Worm (Caenorhabditis elegans): ENCODE results near the gene dod-19.
A peak's percentile ranks its signal among the peaks of the same experiment; 100 is the strongest.

Gene dod-19

DNA sequence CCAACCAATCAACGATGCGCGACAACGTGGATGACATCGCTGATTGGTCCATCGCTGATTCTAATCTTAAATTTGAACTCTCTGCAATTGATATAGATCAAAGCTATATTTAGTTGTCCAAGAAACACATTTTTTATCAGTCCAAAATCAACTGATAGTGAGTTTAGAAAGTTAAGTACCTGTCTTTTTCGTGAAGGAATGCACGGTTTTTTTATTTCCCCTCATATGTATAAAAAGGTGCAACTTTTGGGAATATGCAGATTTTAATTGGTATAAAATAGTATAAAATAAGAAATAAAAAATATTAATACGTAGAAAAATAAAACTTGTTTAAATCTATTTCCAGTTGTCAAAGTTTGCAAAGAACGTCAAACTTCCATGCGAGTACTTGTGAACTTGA, 3.9 kb upstream of the dod-19 start, which contains the start of gene Y39D8A.1:
Gene Y39D8A.1 (plus strand): TSS at position 301 of the 400 bp plus-strand sequence.
- TF ChIP-seq hlh-6 (tag; optimal IDR thresholded peaks at IDR 0.05), result no peak
- no peak for TF ChIP-seq fkh-10 (GFP tag; optimal IDR thresholded peaks at IDR 0.05)
- no peak for TF ChIP-seq ceh-48 (tag; optimal IDR thresholded peaks at IDR 0.05)
- no peak for TF ChIP-seq mec-3 (tag; optimal IDR thresholded peaks at IDR 0.05; ENCODE audit: borderline replicate concordance)
- no peak for TF ChIP-seq pqm-1 (tag; optimal IDR thresholded peaks at IDR 0.05)
- no peak for TF ChIP-seq gmeb-2 (tag; optimal IDR thresholded peaks at IDR 0.05)
- TF ChIP-seq hlh-8 (tag; optimal IDR thresholded peaks at IDR 0.05), result no peak
- TF ChIP-seq elt-4 (tag; optimal IDR thresholded peaks at IDR 0.05), result no peak

DNA sequence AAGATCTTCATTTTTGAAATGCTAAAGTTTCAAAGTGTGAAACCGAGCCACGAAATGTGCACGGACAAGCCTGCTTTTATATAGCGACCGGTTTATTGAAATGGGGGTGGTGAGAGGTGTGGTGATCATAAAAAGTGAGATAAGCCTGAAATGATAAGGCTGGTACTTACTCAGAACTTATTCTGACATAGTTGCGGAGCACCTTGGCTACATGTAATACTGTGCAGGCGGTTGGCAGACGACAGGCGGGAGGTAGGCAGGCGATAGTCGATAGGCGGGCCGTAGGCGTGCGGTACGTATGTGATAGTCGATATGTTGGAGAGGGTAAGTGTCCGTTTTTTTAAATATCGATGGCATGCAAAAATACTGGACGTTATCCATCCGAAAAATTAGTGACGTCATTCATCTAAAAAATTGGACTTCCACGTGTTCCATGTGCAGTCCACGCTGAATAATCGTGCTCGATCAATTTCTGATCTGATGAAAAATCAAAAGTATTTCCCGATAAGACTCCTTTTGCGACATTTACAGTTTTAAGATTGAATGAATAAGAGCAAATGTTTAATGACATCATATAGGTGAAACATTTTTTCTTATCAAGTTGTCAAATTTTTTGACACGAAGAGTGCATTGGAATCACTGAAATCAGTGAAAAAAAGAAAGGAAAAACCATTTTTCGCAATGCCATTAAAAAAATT, 3.2 kb upstream of the dod-19 start, which contains the start of gene irg-8:
Gene irg-8 (minus strand): TSS at position 51 of the 698 bp plus-strand sequence.
- TF ChIP-seq ztf-16 (tag; optimal IDR thresholded peaks at IDR 0.05) (no peak), nfya-1 (tag; optimal IDR thresholded peaks at IDR 0.05) (no peak), ceh-45 (GFP tag; IDR thresholded peaks at IDR 0.05) (no peak), unc-86 (tag; optimal IDR thresholded peaks at IDR 0.05) (no peak), pha-2 (tag; optimal IDR thresholded peaks at IDR 0.05) (no peak), dmd-4 (tag; optimal IDR thresholded peaks at IDR 0.05; ENCODE audit: borderline replicate concordance) (no peak), elt-4 (tag; optimal IDR thresholded peaks at IDR 0.05) (no peak), mec-3 (tag; optimal IDR thresholded peaks at IDR 0.05; ENCODE audit: borderline replicate concordance) (no peak), sdc-2 (tag; optimal IDR thresholded peaks at IDR 0.05) (no peak), zip-5 (tag; optimal IDR thresholded peaks at IDR 0.05) (no peak), sox-4 (tag; optimal IDR thresholded peaks at IDR 0.05) (no peak), Y22D7AL.16 (tag; optimal IDR thresholded peaks at IDR 0.05) (no peak), npax-4 (tag; optimal IDR thresholded peaks at IDR 0.05) (no peak), ceh-6 (GFP tag; optimal IDR thresholded peaks at IDR 0.05) (no peak), ceh-9 (tag; optimal IDR thresholded peaks at IDR 0.05) (no peak)

DNA sequence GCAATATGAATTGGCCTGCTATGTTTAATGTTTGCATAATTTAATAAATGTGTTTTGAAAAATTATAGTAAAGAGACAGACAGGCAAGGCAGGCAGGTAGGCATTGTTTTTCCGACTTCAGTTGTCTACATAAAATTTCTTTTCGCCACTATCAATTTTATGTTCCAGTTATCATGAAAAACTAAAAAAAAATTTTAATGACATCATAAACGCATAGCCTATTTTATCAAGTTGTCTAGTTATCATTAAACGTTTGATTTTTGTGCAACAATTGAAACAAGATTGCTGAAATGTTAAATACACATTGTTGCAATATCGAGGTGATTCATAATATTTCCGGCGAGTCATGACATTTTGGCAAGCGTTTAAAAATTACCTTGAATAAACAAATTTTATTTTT, 513 bp upstream of the dod-19 start:
- TF ChIP-seq elt-2 (tag; optimal IDR thresholded peaks at IDR 0.05) (peak; percentile 18), lin-11 (tag; optimal IDR thresholded peaks at IDR 0.05) (no peak), K09A11.1 (tag; optimal IDR thresholded peaks at IDR 0.05; ENCODE audit: insufficient read depth) (no peak), ceh-18 (tag; optimal IDR thresholded peaks at IDR 0.05) (no peak), unc-42 (tag; optimal IDR thresholded peaks at IDR 0.05) (no peak), ceh-31 (tag; optimal IDR thresholded peaks at IDR 0.05) (no peak), lim-6 (tag; optimal IDR thresholded peaks at IDR 0.05) (no peak)

DNA sequence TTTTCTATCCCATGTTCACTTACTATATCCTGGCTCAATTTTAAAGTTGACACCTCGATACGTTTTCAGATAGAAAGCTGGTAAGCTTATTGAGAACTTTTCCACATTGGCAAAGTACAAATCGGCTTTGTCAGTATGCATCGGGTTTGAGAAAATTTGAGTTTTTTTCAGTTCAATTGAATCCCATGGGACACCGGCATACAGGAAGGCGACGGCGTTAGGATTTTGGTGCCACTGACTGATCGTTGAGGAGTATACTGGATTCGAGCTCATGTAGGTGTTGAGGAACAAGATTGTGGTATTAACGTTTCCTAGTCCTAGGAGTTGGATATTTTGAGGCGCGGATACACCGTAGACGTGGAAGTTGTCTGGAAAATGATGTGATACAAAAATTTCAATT, 1.7 kb downstream of the dod-19 start:
- TF ChIP-seq elt-4 (tag; optimal IDR thresholded peaks at IDR 0.05), result no peak
- no peak for TF ChIP-seq ceh-14 (tag; optimal IDR thresholded peaks at IDR 0.05)
- no peak for TF ChIP-seq ceh-18 (tag; optimal IDR thresholded peaks at IDR 0.05)
- TF ChIP-seq ceh-6 (GFP tag; optimal IDR thresholded peaks at IDR 0.05), result no peak
- no peak for TF ChIP-seq K02D7.2 (tag; optimal IDR thresholded peaks at IDR 0.05)
- no peak for TF ChIP-seq sox-2 (GFP tag; IDR thresholded peaks at IDR 0.05)
- no peak for TF ChIP-seq hlh-6 (tag; optimal IDR thresholded peaks at IDR 0.05)
- no peak for TF ChIP-seq ceh-22 (tag; optimal IDR thresholded peaks at IDR 0.05)
- no peak for TF ChIP-seq hlh-15 (tag; optimal IDR thresholded peaks at IDR 0.05)
- TF ChIP-seq hlh-8 (tag; optimal IDR thresholded peaks at IDR 0.05), result no peak
- TF ChIP-seq odd-2 (tag; optimal IDR thresholded peaks at IDR 0.05), result no peak
- TF ChIP-seq che-1 (tag; optimal IDR thresholded peaks at IDR 0.05), result no peak
- no peak for TF ChIP-seq pha-4 (tag; optimal IDR thresholded peaks at IDR 0.05)
- no peak for TF ChIP-seq pros-1 (tag; optimal IDR thresholded peaks at IDR 0.05)
- TF ChIP-seq ets-4 (tag; optimal IDR thresholded peaks at IDR 0.05), result no peak
- TF ChIP-seq hlh-30 (tag; optimal IDR thresholded peaks at IDR 0.05; ENCODE audit: insufficient read depth), result no peak
- no peak for TF ChIP-seq C38D4.7 (GFP tag; optimal IDR thresholded peaks at IDR 0.05)
- TF ChIP-seq nhr-232 (tag; optimal IDR thresholded peaks at IDR 0.05), result no peak
- no peak for TF ChIP-seq ceh-30 (tag; optimal IDR thresholded peaks at IDR 0.05)
- no peak for TF ChIP-seq C08G9.2 (tag; optimal IDR thresholded peaks at IDR 0.05)

Measured in whole organism, late embryonic.